Fruit fly (Drosophila melanogaster) whole organism, pupa: ENCODE data around the gene CG33111.

Experiments
- CG13204 ChIP-seq: fragments of 200-800 bp; sonication (Bioruptor generic); optimal IDR thresholded peaks from 2 replicates; lab custom pipeline; 2018; ENCODE audit warnings: missing biosample characterization, mild to moderate bottlenecking, missing genetic modification characterization, moderate library complexity
- CG8159 ChIP-seq: fragments of 200-800 bp; sonication (Bioruptor generic); optimal IDR thresholded peaks from 3 replicates; lab custom pipeline; 2018; ENCODE audit warnings: missing biosample characterization, mild to moderate bottlenecking, missing genetic modification characterization, moderate library complexity
- CG9948 ChIP-seq: fragments of 200-800 bp; sonication (Bioruptor generic); optimal IDR thresholded peaks from 2 replicates; lab custom pipeline; 2018; ENCODE audit warnings: missing biosample characterization, mild to moderate bottlenecking, missing genetic modification characterization, moderate library complexity
- D1 ChIP-seq: fragments of 200-800 bp; sonication (Bioruptor generic); optimal IDR thresholded peaks from 2 replicates; lab custom pipeline; 2018; ENCODE audit warnings: missing biosample characterization, mild to moderate bottlenecking, missing genetic modification characterization, moderate library complexity
- EcR ChIP-seq: fragments of 200-800 bp; sonication (Bioruptor generic); optimal IDR thresholded peaks from 3 replicates; lab custom pipeline; 2019; ENCODE audit warnings: missing biosample characterization, missing genetic modification characterization, mild to moderate bottlenecking, moderate library complexity, missing genetic modification reagents
- fd96Ca ChIP-seq: fragments of 200-800 bp; sonication (Bioruptor generic); IDR thresholded peaks from 3 replicates; pipeline ENCODE4 v1.3.6; 2022; ENCODE audit warnings: missing biosample characterization, missing genetic modification characterization

DNA sequence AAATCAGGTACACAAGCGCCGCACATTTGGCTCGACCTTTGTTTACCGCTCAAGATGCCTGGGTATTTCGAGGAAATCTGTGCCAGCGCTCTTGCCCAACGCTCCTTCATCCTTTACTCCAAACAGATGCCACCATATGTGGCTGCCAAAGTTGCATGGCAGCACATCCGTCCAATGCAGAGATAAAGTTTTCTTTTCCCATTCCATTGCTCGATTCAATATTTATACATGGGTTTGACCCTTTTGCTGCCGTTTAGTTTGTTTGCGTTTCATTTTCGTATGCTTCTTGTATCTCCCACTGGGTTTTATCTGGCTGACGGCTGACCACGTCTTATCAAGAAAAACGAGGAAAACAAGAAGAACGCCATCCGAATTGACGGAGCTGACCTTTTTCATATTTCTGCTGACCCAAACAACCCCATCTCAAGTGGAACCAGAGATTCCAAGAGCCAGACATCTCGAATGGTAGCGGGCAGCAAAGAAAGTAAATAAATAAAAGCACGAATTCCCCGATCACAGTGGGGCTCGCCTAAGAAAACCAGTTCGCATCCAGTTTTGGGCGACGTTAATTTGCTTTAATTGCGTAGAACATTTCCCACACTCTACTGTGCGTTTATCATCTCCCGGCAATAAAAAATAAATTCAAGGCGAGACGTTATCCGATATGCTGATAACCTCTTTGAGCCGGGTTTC, 28.4 kb downstream of the CG33111 start:
- TF ChIP-seq CG9948 (tag; lab: Kevin White, UChicago) (no peak), EcR (GFP tag; lab: Kevin White, UChicago) (no peak), CG13204 (GFP tag; lab: Kevin White, UChicago) (no peak), D1 (no peak), CG8159 (no peak), fd96Ca (GFP tag; lab: Robert Waterston, UW) (no peak)
